Fruit fly (Drosophila melanogaster) whole organism, pupa: ENCODE data around the gene CG32271.
A peak's percentile ranks its signal among the peaks of the same experiment; 100 is the strongest.

Experiments used
- CG12605 ChIP-seq: fragments of 200-800 bp; sonication (Bioruptor generic); IDR thresholded peaks from 2 replicates; pipeline ENCODE4 v1.3.6; 2022; ENCODE audit warnings: missing biosample characterization, missing genetic modification characterization
- CG13204 ChIP-seq: fragments of 200-800 bp; sonication (Bioruptor generic); optimal IDR thresholded peaks from 2 replicates; lab custom pipeline; 2018; ENCODE audit warnings: missing biosample characterization, mild to moderate bottlenecking, missing genetic modification characterization, moderate library complexity
- CG17806 ChIP-seq: fragments of 200-800 bp; sonication (Bioruptor generic); optimal IDR thresholded peaks from 2 replicates; lab custom pipeline; 2018; ENCODE audit warnings: missing biosample characterization, mild to moderate bottlenecking, missing genetic modification characterization, moderate library complexity
- CG32121 ChIP-seq: fragments of 200-800 bp; sonication (Bioruptor generic); IDR thresholded peaks from 2 replicates; pipeline ENCODE4 v1.3.6; 2022; ENCODE audit warnings: missing biosample characterization, missing genetic modification characterization
- CG4496 ChIP-seq: fragments of 200-800 bp; sonication (Bioruptor generic); IDR thresholded peaks from 3 replicates; pipeline ENCODE4 v1.3.6; 2022; ENCODE audit warnings: missing biosample characterization, missing genetic modification characterization
- CG8301 ChIP-seq: fragments of 200-800 bp; sonication (Bioruptor generic); optimal IDR thresholded peaks from 2 replicates; lab custom pipeline; 2018; ENCODE audit warnings: missing biosample characterization, mild to moderate bottlenecking, missing genetic modification characterization
- CG9948 ChIP-seq: fragments of 200-800 bp; sonication (Bioruptor generic); optimal IDR thresholded peaks from 2 replicates; lab custom pipeline; 2018; ENCODE audit warnings: missing biosample characterization, mild to moderate bottlenecking, missing genetic modification characterization, moderate library complexity
- EcR ChIP-seq: fragments of 200-800 bp; sonication (Bioruptor generic); optimal IDR thresholded peaks from 3 replicates; lab custom pipeline; 2019; ENCODE audit warnings: missing biosample characterization, missing genetic modification characterization, mild to moderate bottlenecking, moderate library complexity, missing genetic modification reagents
- Pif1A ChIP-seq: fragments of 200-800 bp; sonication (Bioruptor generic); optimal IDR thresholded peaks from 3 replicates; lab custom pipeline; 2016; ENCODE audit warnings: missing biosample characterization, missing genetic modification characterization
- Pif1B ChIP-seq: fragments of 200-800 bp; sonication (Bioruptor generic); optimal IDR thresholded peaks from 3 replicates; lab custom pipeline; 2016; ENCODE audit warnings: missing biosample characterization, missing genetic modification characterization
- Snoo ChIP-seq: fragments of 200-800 bp; sonication (Bioruptor generic); optimal IDR thresholded peaks from 3 replicates; lab custom pipeline; 2017; ENCODE audit warnings: missing biosample characterization, mild to moderate bottlenecking, missing genetic modification characterization, inconsistent platforms
- rn ChIP-seq: fragments of 200-800 bp; sonication (Bioruptor generic); IDR thresholded peaks from 2 replicates; pipeline ENCODE4 v1.3.6; 2022; ENCODE audit warnings: missing biosample characterization, missing genetic modification characterization

DNA sequence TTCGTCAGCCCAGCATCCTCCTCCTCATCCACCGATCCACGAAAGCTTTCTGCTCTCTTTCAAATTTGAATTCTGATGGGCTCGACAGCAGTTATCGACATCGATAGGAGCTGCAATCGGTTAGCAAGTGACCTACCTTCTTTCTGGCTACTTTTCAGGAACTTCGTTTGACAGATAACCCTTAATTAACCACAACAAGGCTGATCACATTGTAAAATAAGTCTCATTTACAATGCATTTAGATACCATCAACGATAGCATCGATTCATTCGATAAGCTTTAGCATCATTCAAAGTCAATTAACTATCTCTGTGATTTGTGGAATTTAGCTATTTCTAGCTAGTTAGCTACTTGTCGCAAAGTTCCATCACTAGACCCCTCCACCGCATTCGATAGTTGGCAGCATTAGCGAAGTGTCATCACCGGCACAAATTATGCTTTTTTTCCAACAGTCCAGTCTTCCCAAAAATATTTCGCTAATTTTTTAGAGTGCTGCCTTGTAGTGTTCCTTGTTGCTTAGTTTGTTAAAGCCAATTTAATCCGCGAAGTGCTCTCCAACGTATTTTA lies 24.3 kb downstream of the CG32271 start, which contains the start of the genes MnM and Girdin:
- no peak for TF ChIP-seq CG13204 (GFP tag; lab: Kevin White, UChicago)
- no peak for TF ChIP-seq CG8301 (tag; lab: Kevin White, UChicago)
- TF ChIP-seq CG32121, result peak; percentile 35; the same call in 1 of the 2 replicates
- no peak for TF ChIP-seq CG9948 (tag; lab: Kevin White, UChicago)
- no peak for TF ChIP-seq Pif1A (GFP tag; lab: Kevin White, UChicago)
- no peak for TF ChIP-seq rn
- no peak for TF ChIP-seq CG12605 (GFP tag; lab: Robert Waterston, UW)
- no peak for TF ChIP-seq CG4496 (GFP tag; lab: Robert Waterston, UW)
- TF ChIP-seq CG17806 (tag; lab: Kevin White, UChicago), result no peak
- peak; percentile 7 for TF ChIP-seq EcR (GFP tag; lab: Kevin White, UChicago)
- TF ChIP-seq Snoo (tag; lab: Kevin White, UChicago), result no peak
- TF ChIP-seq Pif1B (GFP tag; lab: Kevin White, UChicago), result no peak
